Worm (Caenorhabditis elegans) whole organism, L2 larva: ENCODE measurements around the gene cwn-2.

Experiments
- C34F6.9 ChIP-seq: fragments of 150-350 bp; optimal IDR thresholded peaks from 2 replicates; lab custom pipeline; 2014; ENCODE audit warnings: missing biosample characterization, missing genetic modification characterization
- F13H6.1 ChIP-seq: sonication (generic microtip); optimal IDR thresholded peaks from 2 replicates; lab custom pipeline; 2016; ENCODE audit warnings: missing genetic modification characterization, missing compliant biosample characterization
- R02D3.7 ChIP-seq: fragments of 150-350 bp; optimal IDR thresholded peaks from 2 replicates; lab custom pipeline; 2014; ENCODE audit warnings: missing biosample characterization, missing genetic modification characterization
- Y55F3AM.14 ChIP-seq: fragments of 200-800 bp; sonication (Bioruptor generic); optimal IDR thresholded peaks from 2 replicates; lab custom pipeline; 2018; ENCODE audit warnings: mild to moderate bottlenecking, missing genetic modification characterization, missing compliant biosample characterization
- ZK546.5 ChIP-seq: sonication (generic microtip); optimal IDR thresholded peaks from 2 replicates; lab custom pipeline; 2017; ENCODE audit warnings: missing biosample characterization, missing genetic modification characterization
- ama-1 ChIP-seq: fragments of 150-350 bp; optimal IDR thresholded peaks from 2 replicates; lab custom pipeline; 2018; ENCODE audit warnings: inconsistent platforms
- blmp-1 ChIP-seq: sonication (generic microtip); optimal IDR thresholded peaks from 2 replicates; lab custom pipeline; 2017; ENCODE audit warnings: missing genetic modification characterization, mild to moderate bottlenecking, missing compliant biosample characterization, antibody characterized with exemption, moderate library complexity; ENCODE audit not compliant: insufficient read depth
- ceh-16 ChIP-seq: fragments of 150-350 bp; optimal IDR thresholded peaks from 2 replicates; lab custom pipeline; 2014; ENCODE audit warnings: missing biosample characterization, missing genetic modification characterization
- ceh-82 ChIP-seq: fragments of 150-350 bp; optimal IDR thresholded peaks from 2 replicates; lab custom pipeline; 2014; ENCODE audit warnings: missing biosample characterization, missing genetic modification characterization
- crh-2 ChIP-seq: sonication (generic microtip); optimal IDR thresholded peaks from 2 replicates; lab custom pipeline; 2017; ENCODE audit warnings: missing biosample characterization, missing genetic modification characterization
- dmd-4 ChIP-seq: sonication (generic microtip); optimal IDR thresholded peaks from 2 replicates; lab custom pipeline; 2017; ENCODE audit warnings: missing biosample characterization, missing genetic modification characterization
- fos-1 ChIP-seq: fragments of 150-350 bp; optimal IDR thresholded peaks from 2 replicates; lab custom pipeline; 2014; ENCODE audit warnings: missing biosample characterization, missing genetic modification characterization
- gmeb-1 ChIP-seq: fragments of 150-350 bp; optimal IDR thresholded peaks from 2 replicates; lab custom pipeline; 2014; ENCODE audit warnings: missing biosample characterization, missing genetic modification characterization
- lin-13 ChIP-seq: fragments of 150-350 bp; optimal IDR thresholded peaks from 2 replicates; lab custom pipeline; 2014; ENCODE audit warnings: missing biosample characterization, missing genetic modification reagents, missing genetic modification characterization
- lin-39 ChIP-seq: fragments of 150-350 bp; optimal IDR thresholded peaks from 2 replicates; lab custom pipeline; 2014; ENCODE audit warnings: missing biosample characterization, missing genetic modification reagents, missing genetic modification characterization
- lsy-2 ChIP-seq, 2 experiments: fragments of 150-350 bp in 1 of 2; sonication (generic microtip) in 1 of 2; optimal IDR thresholded peaks; 2 replicates each; lab custom pipeline; 2014 to 2017; ENCODE audit warnings: missing biosample characterization in 2 of 2, missing genetic modification characterization in 2 of 2
- mab-5 ChIP-seq: fragments of 150-350 bp; optimal IDR thresholded peaks from 2 replicates; lab custom pipeline; 2014; ENCODE audit warnings: missing biosample characterization, missing genetic modification characterization
- mbf-1 ChIP-seq: sonication (generic microtip); optimal IDR thresholded peaks from 2 replicates; lab custom pipeline; 2017; ENCODE audit warnings: missing biosample characterization, missing genetic modification characterization
- mdl-1 ChIP-seq, 2 experiments: fragments of 150-350 bp in 1 of 2; sonication (generic microtip) in 1 of 2; optimal IDR thresholded peaks; 2 replicates each; lab custom pipeline; 2017; ENCODE audit warnings: missing biosample characterization in 2 of 2, missing genetic modification characterization in 2 of 2
- nhr-10 ChIP-seq: sonication (generic microtip); optimal IDR thresholded peaks from 2 replicates; lab custom pipeline; 2017; ENCODE audit warnings: missing biosample characterization, missing genetic modification characterization
- nhr-11 ChIP-seq: fragments of 150-350 bp; optimal IDR thresholded peaks from 2 replicates; lab custom pipeline; 2014; ENCODE audit warnings: missing biosample characterization, missing genetic modification characterization
- nhr-12 ChIP-seq: fragments of 150-350 bp; optimal IDR thresholded peaks from 2 replicates; lab custom pipeline; 2014; ENCODE audit warnings: missing biosample characterization, missing genetic modification characterization
- nhr-129 ChIP-seq: fragments of 150-350 bp; optimal IDR thresholded peaks from 2 replicates; lab custom pipeline; 2014; ENCODE audit warnings: missing biosample characterization, missing genetic modification characterization
- nhr-21 ChIP-seq: fragments of 150-350 bp; optimal IDR thresholded peaks from 2 replicates; lab custom pipeline; 2014; ENCODE audit warnings: missing biosample characterization, missing genetic modification characterization
- nhr-25 ChIP-seq: fragments of 150-350 bp; sonication (generic microtip); optimal IDR thresholded peaks from 3 replicates; lab custom pipeline; 2014; ENCODE audit warnings: missing biosample characterization, missing genetic modification characterization
- nhr-6 ChIP-seq: fragments of 150-350 bp; optimal IDR thresholded peaks from 2 replicates; lab custom pipeline; 2014; ENCODE audit warnings: missing biosample characterization, missing genetic modification characterization
- peb-1 ChIP-seq: fragments of 150-350 bp; optimal IDR thresholded peaks from 2 replicates; lab custom pipeline; 2014; ENCODE audit warnings: missing biosample characterization, missing genetic modification characterization
- sem-4 ChIP-seq: fragments of 150-350 bp; optimal IDR thresholded peaks from 2 replicates; lab custom pipeline; 2014; ENCODE audit warnings: missing biosample characterization, missing genetic modification reagents, missing genetic modification characterization
- skn-1 ChIP-seq: sonication (generic microtip); optimal IDR thresholded peaks from 2 replicates; lab custom pipeline; 2017; ENCODE audit warnings: missing biosample characterization, missing genetic modification characterization
- sma-3 ChIP-seq: sonication (generic microtip); optimal IDR thresholded peaks from 2 replicates; lab custom pipeline; 2016; ENCODE audit warnings: missing genetic modification reagents, missing genetic modification characterization, missing compliant biosample characterization
- sma-9 ChIP-seq, 2 experiments: fragments of 150-350 bp in 1 of 2; sonication (generic microtip) in 1 of 2; optimal IDR thresholded peaks; 2 replicates each; lab custom pipeline; 2014 to 2016; ENCODE audit warnings: missing genetic modification characterization in 2 of 2, mild to moderate bottlenecking in 1 of 2, missing biosample characterization in 1 of 2, missing compliant biosample characterization in 1 of 2, missing genetic modification reagents in 1 of 2, moderate library complexity in 1 of 2
- snpc-4 ChIP-seq: fragments of 150-350 bp; optimal IDR thresholded peaks from 2 replicates; lab custom pipeline; 2014; ENCODE audit warnings: missing biosample characterization, missing genetic modification characterization
- unc-39 ChIP-seq: fragments of 150-350 bp; optimal IDR thresholded peaks from 2 replicates; lab custom pipeline; 2014; ENCODE audit warnings: missing biosample characterization, missing genetic modification characterization
- unc-55 ChIP-seq: fragments of 150-350 bp; sonication (generic microtip); optimal IDR thresholded peaks from 3 replicates; lab custom pipeline; 2014; ENCODE audit warnings: missing biosample characterization, missing genetic modification reagents, missing genetic modification characterization
- unc-62 ChIP-seq: fragments of 150-350 bp; optimal IDR thresholded peaks from 2 replicates; lab custom pipeline; 2014; ENCODE audit warnings: missing biosample characterization, missing genetic modification reagents, missing genetic modification characterization
- zag-1 ChIP-seq: fragments of 150-350 bp; optimal IDR thresholded peaks from 2 replicates; lab custom pipeline; 2014; ENCODE audit warnings: missing biosample characterization, missing genetic modification characterization
- ztf-1 ChIP-seq: fragments of 200-800 bp; sonication (Bioruptor generic); conservative IDR thresholded peaks from 2 replicates; pipeline ENCODE4 v1.3.6; 2022; ENCODE audit warnings: missing genetic modification characterization, missing compliant biosample characterization
- ztf-11 ChIP-seq: sonication (generic microtip); optimal IDR thresholded peaks from 2 replicates; lab custom pipeline; 2017; ENCODE audit warnings: missing biosample characterization, missing genetic modification characterization
- ztf-4 ChIP-seq: fragments of 150-350 bp; optimal IDR thresholded peaks from 2 replicates; lab custom pipeline; 2014; ENCODE audit warnings: missing biosample characterization, missing genetic modification characterization

cwn-2 gene

ce11 chrIV:10059175-10059574 is 8.4 kb upstream of the cwn-2 start (continued):
- no peak for TF ChIP-seq ztf-1 (GFP tag; lab: Robert Waterston, UW)
- TF ChIP-seq skn-1 (tag; lab: Kevin White, UChicago): no peak
- no peak for TF ChIP-seq Y55F3AM.14
- no peak for TF ChIP-seq ztf-4 (tag; lab: Kevin White, UChicago)
- no peak for TF ChIP-seq ceh-82 (tag; lab: Kevin White, UChicago)
- TF ChIP-seq crh-2 (tag; lab: Kevin White, UChicago): peak; percentile 99
- no peak for TF ChIP-seq nhr-6 (tag; lab: Kevin White, UChicago)
- no peak for TF ChIP-seq blmp-1
- no peak for TF ChIP-seq gmeb-1 (tag; lab: Kevin White, UChicago)
- TF ChIP-seq lin-39: no peak
- no peak for TF ChIP-seq ZK546.5 (tag; lab: Kevin White, UChicago)
- TF ChIP-seq, all 48 proteins: peak for 6

DNA sequence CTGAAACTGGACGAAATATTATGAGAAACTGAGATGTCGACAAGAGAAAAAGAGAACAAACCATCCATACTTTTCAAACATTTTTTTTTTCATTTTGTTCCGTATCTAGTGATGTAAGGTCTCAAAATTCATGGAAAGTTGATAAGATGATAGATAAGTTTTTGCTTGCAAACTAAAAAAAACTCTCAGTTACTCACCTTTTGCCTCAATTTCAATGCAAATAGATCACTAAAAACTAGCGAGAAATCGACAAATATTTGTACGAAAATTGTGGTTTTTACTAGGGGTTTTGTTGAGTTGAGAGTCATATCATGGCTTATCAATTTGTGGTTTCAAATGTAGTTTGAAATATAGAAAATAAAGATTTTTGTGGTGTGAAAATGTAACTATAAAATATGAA is 6.8 kb upstream of the cwn-2 start:
- TF ChIP-seq fos-1 (tag; lab: Kevin White, UChicago) (peak; percentile 57), nhr-10 (tag; lab: Kevin White, UChicago) (no peak), ama-1 (lab: Kevin White, UChicago) (no peak), nhr-129 (tag; lab: Kevin White, UChicago) (no peak), lin-13 (no peak)

DNA sequence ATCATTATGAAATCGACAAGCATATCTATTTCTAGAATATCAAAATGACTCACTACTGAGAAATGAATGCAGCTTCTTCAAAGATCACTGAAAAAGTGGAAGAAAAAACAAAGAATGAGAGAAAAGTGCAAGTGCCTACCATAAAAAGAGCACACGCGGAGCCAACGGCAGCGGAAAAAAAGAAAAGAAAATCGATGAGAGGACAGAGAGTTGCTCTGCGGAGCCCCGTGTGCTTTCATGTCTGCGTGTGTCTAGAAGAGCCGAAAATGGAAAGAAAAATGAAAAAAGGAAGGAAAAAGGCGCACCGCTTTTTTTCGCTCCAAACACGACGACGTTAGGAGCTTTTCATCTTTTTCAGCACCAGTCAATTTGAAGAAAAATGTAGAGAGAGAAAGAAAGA is 4.9 kb upstream of the cwn-2 start, which contains the start of gene ipla-7:
Gene ipla-7, minus strand, starts transcription at position 122 of the 400 bp plus-strand sequence.
- TF ChIP-seq ceh-82 (tag; lab: Kevin White, UChicago) (no peak), sem-4 (tag; lab: Kevin White, UChicago) (no peak), lin-13 (no peak), sma-9 (GFP tag; optimal IDR thresholded peaks at IDR 0.05; lab: Kevin White, UChicago) (no peak), sma-9 (tag; optimal IDR thresholded peaks at IDR 0.05; lab: Kevin White, UChicago) (no peak), ceh-16 (no peak), crh-2 (tag; lab: Kevin White, UChicago) (peak; percentile 62), zag-1 (tag; lab: Kevin White, UChicago) (peak; percentile 31), R02D3.7 (tag; lab: Kevin White, UChicago) (no peak), nhr-129 (tag; lab: Kevin White, UChicago) (peak; percentile 11), mbf-1 (tag; lab: Kevin White, UChicago) (no peak), lsy-2 (tag; optimal IDR thresholded peaks at IDR 0.05; lab: Kevin White, UChicago) (peak in 1 of 2 experiments; percentile 21), mdl-1 (tag; optimal IDR thresholded peaks at IDR 0.05; lab: Kevin White, UChicago) (peak in 1 of 2 experiments; percentile 33), ztf-4 (tag; lab: Kevin White, UChicago) (no peak), blmp-1 (no peak), C34F6.9 (peak; percentile 70), unc-55 (GFP tag; lab: Kevin White, UChicago) (peak; percentile 29), gmeb-1 (tag; lab: Kevin White, UChicago) (no peak), nhr-21 (no peak), fos-1 (tag; lab: Kevin White, UChicago) (peak; percentile 62), F13H6.1 (tag; lab: Kevin White, UChicago) (peak; percentile 29), snpc-4 (tag; lab: Kevin White, UChicago) (peak; percentile 5), unc-39 (tag; lab: Kevin White, UChicago) (no peak)

DNA sequence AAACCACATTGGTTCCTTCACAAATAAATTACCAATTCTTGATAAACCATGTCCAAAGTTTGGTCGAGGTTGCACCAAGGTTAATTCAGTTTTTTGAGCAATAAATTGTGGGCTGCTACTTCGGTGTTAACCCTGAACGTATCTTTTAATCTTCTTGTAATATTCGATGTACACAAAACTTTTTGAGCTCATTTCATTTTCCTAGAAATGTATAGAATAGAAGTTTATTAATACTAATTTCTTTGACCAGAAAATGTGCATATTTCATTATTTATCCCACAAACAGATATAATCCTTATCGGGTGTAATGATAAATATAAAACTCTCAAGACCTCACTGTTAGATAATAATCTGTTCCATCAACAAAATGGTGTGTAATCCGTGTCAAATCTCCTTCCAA is 3.7 kb upstream of the cwn-2 start:
- TF ChIP-seq gmeb-1 (tag; lab: Kevin White, UChicago): no peak
- no peak for TF ChIP-seq ztf-4 (tag; lab: Kevin White, UChicago)
- TF ChIP-seq sma-3: no peak
- TF ChIP-seq nhr-6 (tag; lab: Kevin White, UChicago): no peak
- TF ChIP-seq nhr-25 (tag; lab: Kevin White, UChicago): no peak
- TF ChIP-seq ceh-82 (tag; lab: Kevin White, UChicago): no peak
- TF ChIP-seq crh-2 (tag; lab: Kevin White, UChicago): no peak
- no peak for TF ChIP-seq unc-62 (GFP tag; lab: Kevin White, UChicago)
- TF ChIP-seq nhr-11 (tag; lab: Kevin White, UChicago): no peak
- TF ChIP-seq lin-13: no peak
- TF ChIP-seq mab-5: no peak
- TF ChIP-seq ztf-11 (tag; lab: Kevin White, UChicago): no peak
- TF ChIP-seq mbf-1 (tag; lab: Kevin White, UChicago): no peak
- no peak for TF ChIP-seq dmd-4 (tag; lab: Kevin White, UChicago)
- TF ChIP-seq peb-1 (tag; lab: Kevin White, UChicago): no peak
- TF ChIP-seq nhr-12 (tag; lab: Kevin White, UChicago): no peak
